Fruit fly (Drosophila melanogaster) whole organism, wandering third instar larva: ENCODE data around the gene Blos3.

Source experiments
- Myc ChIP-seq: fragments of >200 bp; optimal IDR thresholded peaks from 2 replicates; lab custom pipeline; 2017
- OdsH ChIP-seq: fragments of 200-800 bp; sonication (Bioruptor generic); optimal IDR thresholded peaks from 2 replicates; lab custom pipeline; 2016; ENCODE audit warnings: missing biosample characterization, mild to moderate bottlenecking, missing genetic modification characterization
- dmrt93B ChIP-seq: fragments of 200-800 bp; sonication (Bioruptor generic); optimal IDR thresholded peaks from 2 replicates; lab custom pipeline; 2018; ENCODE audit warnings: missing biosample characterization, mild to moderate bottlenecking, missing genetic modification characterization
- usp ChIP-seq: fragments of >200 bp; optimal IDR thresholded peaks from 2 replicates; lab custom pipeline; 2017; ENCODE audit warnings: missing biosample characterization, missing genetic modification characterization

DNA sequence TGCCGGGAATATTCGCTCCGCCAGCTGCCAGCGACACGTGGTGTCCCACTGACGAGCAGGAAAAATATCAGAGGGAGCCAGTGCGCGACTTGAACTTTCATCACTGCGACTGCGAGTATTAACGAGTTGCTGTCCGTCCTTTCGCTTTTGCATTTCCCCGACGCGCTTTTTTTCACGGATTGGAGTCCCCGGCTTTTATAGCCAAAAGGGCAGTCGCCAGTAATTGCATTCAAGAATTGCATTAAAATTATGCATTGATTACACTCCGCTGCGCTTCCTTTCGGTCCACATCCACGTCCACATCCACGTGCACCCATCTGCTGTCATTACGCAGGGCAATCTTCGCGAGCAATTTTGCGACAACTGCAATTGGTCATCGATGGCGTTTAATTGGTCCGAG lies 41.1 kb downstream of the Blos3 start, which contains the start of gene Ir75d:
- TF ChIP-seq Myc (lab: Kevin White, UChicago), result no peak
- TF ChIP-seq OdsH, result no peak
- no peak for TF ChIP-seq dmrt93B (GFP tag; lab: Kevin White, UChicago)
- no peak for TF ChIP-seq usp (GFP tag; lab: Kevin White, UChicago)
